Fruit fly (Drosophila melanogaster) whole organism, prepupa: ENCODE data around the gene CG14085.

ENCODE experiments used
- Blimp-1 ChIP-seq: fragments of 200-800 bp; sonication (Bioruptor generic); optimal IDR thresholded peaks from 3 replicates; lab custom pipeline; 2017; ENCODE audit warnings: missing biosample characterization, missing genetic modification characterization, mild to moderate bottlenecking, moderate library complexity, missing genetic modification reagents
- Lpt ChIP-seq: fragments of 200-800 bp; sonication (Bioruptor generic); optimal IDR thresholded peaks from 3 replicates; lab custom pipeline; 2016; ENCODE audit warnings: missing biosample characterization, missing genetic modification characterization
- esn ChIP-seq: fragments of 200-800 bp; sonication (Bioruptor generic); optimal IDR thresholded peaks from 2 replicates; lab custom pipeline; 2016; ENCODE audit warnings: missing biosample characterization, mild to moderate bottlenecking, missing genetic modification characterization, moderate library complexity
- fd59A ChIP-seq: fragments of 200-800 bp; sonication (Bioruptor generic); optimal IDR thresholded peaks from 2 replicates; lab custom pipeline; 2017; ENCODE audit warnings: missing biosample characterization, mild to moderate bottlenecking, missing genetic modification characterization, missing genetic modification reagents
- fkh ChIP-seq: fragments of 200-800 bp; sonication (Bioruptor generic); optimal IDR thresholded peaks from 3 replicates; lab custom pipeline; 2017; ENCODE audit warnings: missing biosample characterization, mild to moderate bottlenecking, missing genetic modification characterization, moderate library complexity
- svp ChIP-seq: fragments of 200-800 bp; sonication (Bioruptor generic); peaks from one replicate; lab custom pipeline; 2016; ENCODE audit warnings: missing biosample characterization, missing genetic modification characterization

- TF ChIP-seq fd59A (GFP tag; lab: Kevin White, UChicago) = no peak
- no peak for TF ChIP-seq svp (GFP tag; lab: Kevin White, UChicago)
- TF ChIP-seq fkh (GFP tag; lab: Kevin White, UChicago) = no peak
- TF ChIP-seq esn (GFP tag; lab: Kevin White, UChicago) = no peak
- TF ChIP-seq Blimp-1 (GFP tag; lab: Kevin White, UChicago) = no peak
- TF ChIP-seq Lpt (GFP tag; lab: Kevin White, UChicago) = no peak
Measured at dm6 chr3L:19270542-19270941, 1.4 kb downstream of the CG14085 start, which contains the start of gene CG14088.
